Worm (Caenorhabditis elegans) whole organism, L4/young adult: ENCODE results near the gene nspc-10.
A peak's percentile ranks its signal among the peaks of the same experiment; 100 is the strongest.

Source experiments
- W03F9.2 ChIP-seq: fragments of 150-350 bp; optimal IDR thresholded peaks from 2 replicates; lab custom pipeline; 2014; ENCODE audit warnings: missing biosample characterization, missing genetic modification characterization
- dao-5 ChIP-seq: sonication (generic microtip); optimal IDR thresholded peaks from 2 replicates; lab custom pipeline; 2016; ENCODE audit warnings: missing genotype, missing genetic modification characterization, moderate library complexity, missing compliant biosample characterization
- him-1 ChIP-seq: sonication (generic microtip); optimal IDR thresholded peaks from 2 replicates; lab custom pipeline; 2016; ENCODE audit warnings: missing genotype, missing genetic modification reagents, missing genetic modification characterization, missing compliant biosample characterization

nspc-10 gene

DNA sequence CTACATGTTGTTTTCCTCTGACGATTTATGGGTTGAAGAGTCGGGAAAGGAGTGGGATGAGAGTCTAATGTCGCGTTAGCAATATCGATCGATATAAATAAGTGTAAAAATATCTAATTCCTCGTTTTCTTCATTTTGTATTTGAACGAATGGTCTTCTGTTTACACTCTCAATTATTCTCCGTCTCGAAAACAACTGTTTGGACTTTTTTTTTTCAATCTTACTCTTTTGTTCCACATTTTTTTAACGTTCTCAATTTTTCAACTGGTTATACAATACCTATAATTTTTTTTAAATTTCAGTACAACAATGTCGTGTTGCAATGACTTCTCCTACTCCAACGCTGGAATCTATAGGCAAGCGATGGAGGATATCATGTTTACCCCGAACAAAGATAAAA, 22.1 kb upstream of the nspc-10 start, which contains the start of gene F17A2.13:
F17A2.13 (plus strand) TSS at position 301 of the 400 bp plus-strand sequence.
- TF ChIP-seq dao-5 (no peak), him-1 (no peak), W03F9.2 (tag; lab: Kevin White, UChicago) (no peak)

DNA sequence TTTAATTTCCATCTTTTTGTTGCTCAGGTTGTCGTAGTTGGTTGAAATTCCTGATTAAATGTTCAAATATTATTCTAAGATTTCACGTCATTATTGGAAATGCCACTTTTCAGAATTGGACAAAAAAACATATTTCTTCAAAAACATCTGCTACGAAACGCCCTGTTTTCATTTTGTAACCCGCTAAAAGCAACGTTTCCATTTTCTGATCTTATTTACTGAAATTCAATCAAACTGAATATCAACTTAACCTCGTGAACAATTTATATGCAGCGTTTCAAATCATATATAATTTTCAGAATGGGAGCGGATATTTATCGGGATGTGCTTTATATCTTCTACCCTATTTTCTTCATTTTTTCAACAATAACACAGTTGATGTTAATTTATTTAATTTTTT, 20.0 kb upstream of the nspc-10 start, which contains the start of gene srd-40:
srd-40 (plus strand) TSS at position 301 of the 400 bp plus-strand sequence.
- TF ChIP-seq W03F9.2 (tag; lab: Kevin White, UChicago) (no peak), him-1 (no peak), dao-5 (no peak)

DNA sequence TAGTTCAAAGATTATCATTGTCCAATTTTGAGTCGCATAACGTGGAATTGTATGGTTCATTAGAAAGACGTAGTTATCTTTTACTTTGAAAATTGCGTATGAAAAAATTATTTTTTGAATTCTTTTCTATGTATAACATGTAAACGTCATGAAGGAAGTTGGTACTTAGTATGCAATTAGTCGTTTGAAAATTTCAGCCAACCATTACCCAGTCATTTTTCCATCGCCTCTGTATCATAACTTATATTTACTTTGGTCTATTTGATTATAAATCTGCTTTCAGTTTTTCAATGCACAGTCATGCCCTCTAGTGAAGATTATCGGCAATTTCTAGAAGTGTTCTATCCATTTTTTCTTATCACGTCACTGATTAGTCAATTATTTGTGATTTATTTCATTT, 17.0 kb upstream of the nspc-10 start, which contains the start of gene srd-41:
srd-41 (plus strand) TSS at position 301 of the 400 bp plus-strand sequence.
- TF ChIP-seq W03F9.2 (tag; lab: Kevin White, UChicago) = no peak
- TF ChIP-seq dao-5 = no peak
- no peak for TF ChIP-seq him-1

DNA sequence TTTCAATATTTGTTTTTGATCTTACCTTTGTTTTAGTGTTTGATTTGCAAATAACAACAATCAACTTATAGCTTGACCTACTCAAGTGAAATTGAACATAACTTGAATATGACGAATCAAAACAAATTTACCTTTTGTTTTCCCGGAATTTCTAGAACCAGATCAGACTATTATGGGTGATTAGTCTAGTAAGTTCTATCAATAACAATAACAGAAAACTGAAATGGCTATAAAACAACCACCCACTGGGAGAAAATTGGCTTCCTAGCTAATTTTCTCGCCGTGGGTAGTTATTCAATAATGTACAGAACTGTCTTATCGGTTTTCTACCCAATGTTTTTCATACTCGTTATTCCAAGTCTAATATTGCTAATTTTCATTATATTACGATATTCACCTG, 14.7 kb upstream of the nspc-10 start, which contains the start of gene srd-45:
srd-45 (plus strand) TSS at position 301 of the 400 bp plus-strand sequence.
- TF ChIP-seq W03F9.2 (tag; lab: Kevin White, UChicago) (no peak), him-1 (no peak), dao-5 (no peak)

DNA sequence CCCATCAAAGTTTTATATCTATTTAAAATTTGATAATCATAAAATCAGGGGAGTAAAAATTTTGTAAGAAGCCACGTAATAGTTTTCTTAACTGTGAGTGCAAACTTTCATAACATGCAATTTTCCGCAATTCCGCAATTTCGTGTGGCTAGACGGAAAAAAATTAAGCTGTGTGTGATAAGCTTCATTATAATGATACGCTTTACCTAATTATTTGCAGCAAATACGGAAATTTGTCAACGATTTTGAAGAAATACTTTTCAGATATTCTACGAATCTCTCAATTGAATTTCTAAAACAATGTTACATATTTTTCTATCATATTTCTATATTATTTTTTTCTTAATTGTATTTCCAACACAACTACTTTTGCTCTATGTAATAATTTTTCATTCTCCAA, 11.6 kb upstream of the nspc-10 start, which contains the start of gene srd-46:
srd-46 (plus strand) TSS at position 301 of the 400 bp plus-strand sequence.
- TF ChIP-seq dao-5 (no peak), him-1 (no peak), W03F9.2 (tag; lab: Kevin White, UChicago) (no peak)

DNA sequence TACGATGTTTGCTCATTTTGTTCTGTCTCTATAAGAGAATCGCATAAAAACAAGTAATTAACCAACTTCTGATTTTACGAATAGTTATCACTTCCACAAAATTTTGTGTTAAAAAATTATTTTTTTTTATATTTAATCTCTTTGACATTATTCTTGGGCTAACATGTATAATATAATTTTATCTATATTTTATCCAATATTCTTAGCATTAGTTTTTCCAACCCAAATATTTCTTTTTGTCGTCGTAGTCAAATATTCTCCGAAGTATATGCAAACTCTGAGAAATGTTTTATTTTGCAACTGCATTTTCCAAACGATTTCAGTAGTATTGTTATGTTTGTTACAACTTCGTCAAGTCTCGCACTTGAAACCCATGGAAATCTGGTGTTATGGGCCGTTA, 9.9 kb upstream of the nspc-10 start, which contains the start of gene srd-47:
srd-47 (plus strand) TSS at position 164 of the 400 bp plus-strand sequence.
- TF ChIP-seq W03F9.2 (tag; lab: Kevin White, UChicago) (no peak), dao-5 (no peak), him-1 (no peak)

DNA sequence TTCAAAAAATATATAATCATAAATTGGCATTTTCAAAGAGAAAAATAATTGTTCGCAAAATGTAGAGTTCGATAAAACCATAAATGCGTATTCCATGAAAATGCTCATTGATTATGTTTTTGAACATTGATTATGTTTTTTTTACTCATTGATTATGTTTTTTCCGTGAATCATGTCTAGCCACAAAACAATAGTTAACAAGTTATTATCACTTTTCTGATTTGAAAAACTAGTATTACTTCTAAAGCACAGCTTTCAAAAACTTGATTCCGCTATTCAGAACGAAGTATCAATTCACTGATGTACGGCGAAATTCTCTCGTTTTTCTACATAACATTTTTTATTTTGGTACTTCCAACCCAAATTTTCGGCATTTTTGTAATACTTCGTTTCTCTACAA, 7.6 kb upstream of the nspc-10 start, which contains the start of gene srd-48:
srd-48 (plus strand) TSS at position 301 of the 400 bp plus-strand sequence.
- TF ChIP-seq him-1 (no peak), dao-5 (no peak), W03F9.2 (tag; lab: Kevin White, UChicago) (no peak)

DNA sequence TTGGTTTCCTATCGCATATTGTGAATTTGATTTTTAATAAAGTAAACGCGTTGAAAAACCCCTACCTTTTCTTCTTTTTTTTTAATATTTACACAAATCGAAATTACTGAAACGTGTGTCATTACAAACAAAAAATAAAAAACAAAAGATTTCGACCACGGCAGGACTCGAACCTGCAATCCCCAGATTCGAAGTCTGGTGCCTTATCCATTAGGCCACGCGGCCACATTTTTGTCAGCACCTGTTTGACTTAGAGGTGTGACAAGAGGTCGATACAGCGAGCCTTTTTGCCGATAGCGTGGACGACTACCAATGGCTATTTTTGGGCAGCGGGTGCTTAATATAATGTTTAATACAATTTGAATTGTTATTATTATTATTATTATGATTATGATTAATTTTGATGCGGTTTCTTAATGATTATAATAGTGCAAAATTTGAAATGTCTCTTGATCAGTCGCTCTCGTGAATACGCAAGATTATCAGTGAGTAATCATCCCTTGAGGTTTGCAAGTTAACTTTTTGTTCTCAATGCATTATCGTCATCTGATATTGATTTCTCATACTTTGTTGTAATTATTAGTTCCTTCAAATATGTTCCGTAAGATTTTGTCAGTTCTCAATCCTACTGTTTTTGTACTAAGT, 5.4 kb upstream of the nspc-10 start, which contains the start of gene srd-44:
srd-44 (plus strand) TSS at position 595 of the 645 bp plus-strand sequence.
- TF ChIP-seq him-1 = no peak
- TF ChIP-seq dao-5 = no peak
- no peak for TF ChIP-seq W03F9.2 (tag; lab: Kevin White, UChicago)

DNA sequence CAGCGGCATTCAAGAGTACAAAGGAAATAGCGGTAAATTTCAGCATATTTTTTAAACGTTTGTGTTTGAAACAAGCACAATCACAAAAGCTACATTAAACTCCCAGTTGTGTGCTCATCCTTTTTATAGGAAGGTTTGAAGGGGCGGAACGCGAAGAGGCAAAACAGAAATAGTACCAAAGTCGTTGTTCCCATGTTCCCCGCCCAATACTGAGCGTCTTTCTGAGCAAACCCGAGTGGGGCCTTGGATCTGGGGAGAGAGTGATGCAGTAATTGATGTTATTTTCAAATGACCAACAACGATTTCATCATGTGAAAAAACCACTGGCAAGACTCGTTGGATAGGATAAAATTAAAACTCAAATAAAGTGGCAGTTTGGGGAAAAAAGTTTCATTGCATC, 2.1 kb upstream of the nspc-10 start, which contains the start of gene zig-2:
zig-2 (minus strand) TSS at position 101 of the 400 bp plus-strand sequence.
- TF ChIP-seq dao-5 (no peak), him-1 (no peak)

DNA sequence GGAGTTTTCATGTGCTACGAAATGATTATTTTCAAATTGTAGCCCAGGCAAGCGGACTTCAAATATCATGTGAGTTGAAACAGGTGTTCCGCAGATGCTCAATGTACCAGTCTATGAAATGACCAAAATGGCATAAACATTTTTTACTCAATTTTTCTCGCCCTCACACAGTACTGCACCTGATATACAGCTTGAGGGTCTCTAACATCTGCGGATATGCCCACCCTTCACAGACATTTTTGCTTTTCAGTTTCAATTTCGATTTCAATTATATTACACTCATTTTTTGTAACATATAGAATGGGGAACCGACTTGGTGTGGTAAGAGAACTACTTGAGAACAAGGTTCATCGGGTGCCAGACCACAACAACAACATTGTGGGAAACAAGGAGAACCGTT, 3.3 kb downstream of the nspc-10 start, which contains the start of gene F42F12.11:
F42F12.11 (plus strand) TSS at position 301 of the 400 bp plus-strand sequence.
- TF ChIP-seq him-1 (no peak), dao-5 (no peak), W03F9.2 (tag; lab: Kevin White, UChicago) (no peak)

DNA sequence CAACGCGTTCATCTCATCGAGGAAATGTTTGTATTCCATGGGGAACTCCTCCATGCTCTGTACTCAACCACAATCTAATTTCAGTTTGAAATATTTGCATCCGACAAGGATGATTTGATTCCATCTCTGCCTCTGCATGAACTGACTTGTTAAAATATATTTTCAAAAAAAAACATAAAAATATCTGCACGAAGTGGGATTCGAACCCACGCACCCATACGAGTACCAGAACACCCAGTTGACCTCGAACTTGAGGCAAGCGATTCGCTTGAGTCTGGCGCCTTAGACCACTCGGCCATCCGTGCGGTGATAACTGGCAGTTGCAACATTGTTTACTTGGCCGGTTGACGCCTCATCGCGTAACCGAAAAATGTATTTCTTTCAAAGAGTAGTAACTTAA, 4.4 kb downstream of the nspc-10 start:
- TF ChIP-seq him-1 (no peak), dao-5 (peak; percentile 51), W03F9.2 (tag; lab: Kevin White, UChicago) (peak; percentile 28)

DNA sequence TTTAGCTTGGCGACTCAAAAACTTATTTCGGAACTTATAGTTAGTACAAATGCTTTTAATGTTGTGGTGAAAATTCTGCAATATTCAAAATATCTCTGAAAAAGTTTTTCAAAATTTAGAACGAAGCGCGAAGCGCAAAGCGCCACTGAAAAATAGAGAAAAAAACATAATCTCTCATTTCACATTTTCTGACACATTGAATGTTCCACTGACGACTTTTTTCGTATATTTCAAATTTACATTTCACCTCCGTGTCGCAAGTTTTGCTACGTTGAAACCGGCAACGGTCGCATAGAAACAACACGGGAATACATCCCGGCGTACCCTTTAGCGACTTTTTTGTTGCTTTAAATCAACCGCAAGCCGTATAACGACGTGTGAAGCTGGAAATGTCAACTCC, 4.9 kb downstream of the nspc-10 start, which contains the start of gene F42F12.14:
F42F12.14 (plus strand) TSS at position 301 of the 400 bp plus-strand sequence.
- no peak for TF ChIP-seq W03F9.2 (tag; lab: Kevin White, UChicago)
- no peak for TF ChIP-seq dao-5
- no peak for TF ChIP-seq him-1

DNA sequence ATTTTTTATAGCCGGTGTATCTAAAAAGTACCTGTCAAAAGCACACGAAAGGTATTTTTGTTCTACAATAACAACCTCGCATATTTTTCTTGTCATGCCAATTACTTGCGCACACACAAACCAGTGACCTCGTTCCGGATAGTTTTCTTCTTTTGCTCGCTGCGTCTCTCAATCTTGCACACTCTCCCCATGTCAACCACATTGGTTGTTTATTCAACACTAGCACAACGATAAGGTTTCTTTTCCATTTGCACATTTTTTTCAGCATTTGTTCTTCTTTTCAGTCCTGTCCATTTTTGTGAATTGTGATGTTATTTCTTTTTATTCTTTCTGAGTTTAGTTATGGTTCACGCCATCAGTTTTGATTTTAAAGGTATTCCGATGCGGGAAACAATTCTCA, 6.8 kb downstream of the nspc-10 start, which contains the start of gene F42F12.3:
F42F12.3 (plus strand) TSS at position 372 of the 400 bp plus-strand sequence.
- TF ChIP-seq W03F9.2 (tag; lab: Kevin White, UChicago) (no peak), dao-5 (no peak), him-1 (no peak)

DNA sequence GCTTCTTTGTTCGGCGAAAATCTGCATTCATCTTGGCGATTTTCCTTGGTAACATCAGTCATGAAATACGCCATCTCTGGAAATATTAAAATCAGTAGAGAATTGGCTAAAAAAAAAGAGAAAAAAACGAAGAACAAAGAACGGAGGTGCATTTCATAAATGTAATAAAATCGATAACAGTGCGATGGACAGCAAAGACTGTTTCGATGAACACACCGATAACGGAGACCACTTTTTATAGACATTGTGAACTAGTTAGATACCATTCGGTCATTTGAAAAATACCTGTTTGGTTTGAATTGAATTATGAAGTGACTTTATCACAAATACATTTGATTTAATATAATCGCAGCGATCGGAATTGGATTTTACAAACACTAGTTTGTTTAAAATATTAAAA, 9.5 kb downstream of the nspc-10 start, which contains the start of gene F42F12.4:
F42F12.4 (minus strand) TSS at position 76 of the 400 bp plus-strand sequence.
- TF ChIP-seq him-1 (no peak), dao-5 (no peak), W03F9.2 (tag; lab: Kevin White, UChicago) (no peak)

DNA sequence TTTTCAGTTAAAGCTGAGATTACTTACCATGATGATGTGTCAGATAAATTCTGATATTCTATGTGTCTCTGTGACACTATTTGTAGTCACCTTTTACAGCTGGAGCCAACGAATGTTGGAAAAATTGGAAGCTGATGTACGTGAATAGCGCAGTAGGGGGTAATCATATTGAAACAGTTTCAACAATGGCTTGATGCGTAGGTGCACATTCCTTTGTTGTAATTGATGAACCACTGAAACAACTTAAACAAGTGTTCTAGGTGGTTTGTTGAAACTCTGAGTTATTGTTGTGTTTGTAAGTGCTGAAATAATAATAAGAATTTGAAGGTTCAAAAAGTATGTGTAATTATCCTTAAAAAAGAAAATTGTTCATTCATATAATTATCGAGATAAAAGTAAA, 13.2 kb downstream of the nspc-10 start, which contains the start of gene nspc-12:
nspc-12 (minus strand) TSS at position 101 of the 400 bp plus-strand sequence.
- no peak for TF ChIP-seq him-1
- TF ChIP-seq dao-5 = no peak
- no peak for TF ChIP-seq W03F9.2 (tag; lab: Kevin White, UChicago)
